Worm (Caenorhabditis elegans) whole organism, L1 larva: ENCODE data around the gene Y49F6B.19.

Experiments used
- C04F5.9 ChIP-seq: sonication (generic microtip); optimal IDR thresholded peaks from 2 replicates; lab custom pipeline; 2016; ENCODE audit warnings: missing genetic modification characterization, missing compliant biosample characterization
- C16A3.4 ChIP-seq: fragments of 150-350 bp; optimal IDR thresholded peaks from 2 replicates; lab custom pipeline; 2014; ENCODE audit warnings: missing biosample characterization, missing genetic modification characterization
- C34B4.2 ChIP-seq: sonication (generic microtip); optimal IDR thresholded peaks from 2 replicates; lab custom pipeline; 2017; ENCODE audit warnings: mild to moderate bottlenecking, missing genetic modification characterization, missing compliant biosample characterization
- Y116A8C.19 ChIP-seq: sonication (generic microtip); optimal IDR thresholded peaks from 2 replicates; lab custom pipeline; 2016; ENCODE audit warnings: missing compliant biosample characterization, missing genetic modification characterization, borderline replicate concordance
- aha-1 ChIP-seq: fragments of 150-350 bp; optimal IDR thresholded peaks from 2 replicates; lab custom pipeline; 2014; ENCODE audit warnings: missing biosample characterization, missing genetic modification characterization
- alr-1 ChIP-seq: fragments of 200-800 bp; sonication (Bioruptor generic); optimal IDR thresholded peaks from 2 replicates; lab custom pipeline; 2018; ENCODE audit warnings: borderline replicate concordance, mild to moderate bottlenecking, missing genetic modification characterization, missing compliant biosample characterization
- ama-1 ChIP-seq: fragments of 150-350 bp; optimal IDR thresholded peaks from 2 replicates; lab custom pipeline; 2014
- blmp-1 ChIP-seq: fragments of 150-350 bp; optimal IDR thresholded peaks from 2 replicates; lab custom pipeline; 2014; ENCODE audit warnings: missing biosample characterization, missing genetic modification characterization
- ceh-63 ChIP-seq: fragments of 200-800 bp; sonication (Bioruptor generic); optimal IDR thresholded peaks from 2 replicates; lab custom pipeline; 2018; ENCODE audit warnings: mild to moderate bottlenecking, missing genetic modification characterization, missing compliant biosample characterization
- ceh-8 ChIP-seq: fragments of 200-800 bp; sonication (Bioruptor generic); optimal IDR thresholded peaks from 2 replicates; lab custom pipeline; 2018; ENCODE audit warnings: mild to moderate bottlenecking, missing genetic modification characterization, moderate library complexity, missing compliant biosample characterization
- ceh-82 ChIP-seq, 3 experiments: fragments of 150-350 bp in 1 of 3; sonication (generic microtip) in 2 of 3; optimal IDR thresholded peaks; 2 replicates each; lab custom pipeline; 2014 to 2017; ENCODE audit warnings: missing biosample characterization in 3 of 3, missing genetic modification characterization in 3 of 3
- ceh-88 ChIP-seq: fragments of 200-800 bp; sonication (Bioruptor generic); IDR thresholded peaks from 2 replicates; pipeline ENCODE4 v1.3.6; 2022; ENCODE audit warnings: missing genetic modification characterization, missing compliant biosample characterization
- ces-1 ChIP-seq: fragments of 150-350 bp; optimal IDR thresholded peaks from 2 replicates; lab custom pipeline; 2014; ENCODE audit warnings: missing biosample characterization, missing genetic modification reagents, missing genetic modification characterization
- dpl-1 ChIP-seq, 3 experiments: fragments of 150-350 bp in 2 of 3; sonication (generic microtip) in 1 of 3; optimal IDR thresholded peaks; 2 replicates each; lab custom pipeline; 2014 to 2017; ENCODE audit warnings: missing biosample characterization in 3 of 3, missing genetic modification characterization in 3 of 3, missing genetic modification reagents in 3 of 3
- dsc-1 ChIP-seq: sonication (generic microtip); optimal IDR thresholded peaks from 2 replicates; lab custom pipeline; 2016; ENCODE audit warnings: mild to moderate bottlenecking, missing genetic modification characterization, missing compliant biosample characterization
- efl-3 ChIP-seq: fragments of 200-800 bp; sonication (Bioruptor generic); optimal IDR thresholded peaks from 2 replicates; lab custom pipeline; 2018; ENCODE audit warnings: mild to moderate bottlenecking, missing genetic modification characterization, missing compliant biosample characterization
- egl-13 ChIP-seq: sonication (generic microtip); optimal IDR thresholded peaks from 2 replicates; lab custom pipeline; 2016; ENCODE audit warnings: missing genotype, missing genetic modification reagents, missing genetic modification characterization, missing compliant biosample characterization
- elt-3 ChIP-seq, 6 experiments: fragments of 150-350 bp in 1 of 6; sonication (generic microtip); optimal IDR thresholded peaks; 2 replicates each; lab custom pipeline; 2017 to 2018; ENCODE audit warnings: missing biosample characterization in 6 of 6, missing genetic modification characterization in 6 of 6, inconsistent platforms in 1 of 6
- ets-5 ChIP-seq: fragments of 200-800 bp; sonication (Bioruptor generic); IDR thresholded peaks from 2 replicates; pipeline ENCODE4 v1.3.6; 2022; ENCODE audit warnings: missing genetic modification characterization, missing compliant biosample characterization
- fkh-10 ChIP-seq: sonication (generic microtip); optimal IDR thresholded peaks from 2 replicates; lab custom pipeline; 2017; ENCODE audit warnings: missing biosample characterization, missing genetic modification reagents, missing genetic modification characterization
- fkh-4 ChIP-seq: sonication (generic microtip); optimal IDR thresholded peaks from 2 replicates; lab custom pipeline; 2016; ENCODE audit warnings: missing compliant biosample characterization, missing genetic modification characterization, borderline replicate concordance
- hpl-2 ChIP-seq: fragments of 150-350 bp; optimal IDR thresholded peaks from 2 replicates; lab custom pipeline; 2014; ENCODE audit warnings: missing biosample characterization, missing genetic modification reagents, missing genetic modification characterization
- irx-1 ChIP-seq: sonication (generic microtip); optimal IDR thresholded peaks from 2 replicates; lab custom pipeline; 2016; ENCODE audit warnings: missing genetic modification characterization, missing compliant biosample characterization
- isw-1 ChIP-seq: fragments of 200-800 bp; sonication (Bioruptor generic); IDR thresholded peaks from 2 replicates; pipeline ENCODE4 v1.3.6; 2022; ENCODE audit warnings: missing genetic modification characterization, missing compliant biosample characterization
- lin-13 ChIP-seq: fragments of 150-350 bp; optimal IDR thresholded peaks from 2 replicates; lab custom pipeline; 2014; ENCODE audit warnings: missing biosample characterization, missing genetic modification reagents, missing genetic modification characterization
- lin-15B ChIP-seq: fragments of 150-350 bp; sonication (generic microtip); optimal IDR thresholded peaks from 3 replicates; lab custom pipeline; 2014; ENCODE audit warnings: missing biosample characterization, missing genetic modification characterization
- lin-35 ChIP-seq, 2 experiments: fragments of 150-350 bp; optimal IDR thresholded peaks; 2 replicates each; lab custom pipeline; 2014; ENCODE audit warnings: missing biosample characterization in 2 of 2, missing genetic modification characterization in 2 of 2, missing genetic modification reagents in 2 of 2
- lir-3 ChIP-seq: sonication (generic microtip); optimal IDR thresholded peaks from 2 replicates; lab custom pipeline; 2016; ENCODE audit warnings: mild to moderate bottlenecking, missing genetic modification characterization, moderate library complexity, missing compliant biosample characterization; ENCODE audit not compliant: poor library complexity
- lsy-2 ChIP-seq, 2 experiments: fragments of 150-350 bp; optimal IDR thresholded peaks; 2 replicates each; lab custom pipeline; 2014; ENCODE audit warnings: missing biosample characterization in 2 of 2, missing genetic modification characterization in 2 of 2
- mab-9 ChIP-seq: fragments of 200-800 bp; sonication (Bioruptor generic); IDR thresholded peaks from 2 replicates; pipeline ENCODE4 v1.3.6; 2022; ENCODE audit warnings: missing genetic modification reagents, missing genetic modification characterization, missing compliant biosample characterization
- mep-1 ChIP-seq: fragments of 150-350 bp; optimal IDR thresholded peaks from 2 replicates; lab custom pipeline; 2014; ENCODE audit warnings: missing biosample characterization, missing genetic modification characterization
- nhr-19 ChIP-seq: fragments of 200-800 bp; sonication (Bioruptor generic); conservative IDR thresholded peaks from 2 replicates; pipeline ENCODE4 v1.3.6; 2022; ENCODE audit warnings: missing genetic modification characterization, missing compliant biosample characterization
- nhr-20 ChIP-seq: sonication (generic microtip); optimal IDR thresholded peaks from 2 replicates; lab custom pipeline; 2016; ENCODE audit warnings: mild to moderate bottlenecking, missing genetic modification characterization, missing compliant biosample characterization
- nhr-28 ChIP-seq: fragments of 150-350 bp; optimal IDR thresholded peaks from 2 replicates; lab custom pipeline; 2014; ENCODE audit warnings: missing biosample characterization, missing genetic modification characterization
- nhr-47 ChIP-seq: sonication (generic microtip); optimal IDR thresholded peaks from 2 replicates; lab custom pipeline; 2016; ENCODE audit warnings: mild to moderate bottlenecking, missing genetic modification characterization, moderate library complexity, missing compliant biosample characterization
- nhr-76 ChIP-seq: sonication (generic microtip); optimal IDR thresholded peaks from 2 replicates; lab custom pipeline; 2017; ENCODE audit warnings: missing biosample characterization, missing genetic modification characterization
- nhr-77 ChIP-seq: fragments of 150-350 bp; optimal IDR thresholded peaks from 2 replicates; lab custom pipeline; 2014; ENCODE audit warnings: missing biosample characterization, missing genetic modification characterization
- nhr-85 ChIP-seq: sonication (generic microtip); peaks from one replicate; lab custom pipeline; 2016; ENCODE audit warnings: missing genetic modification characterization, inconsistent platforms, missing compliant biosample characterization
- nhr-90 ChIP-seq: sonication (generic microtip); optimal IDR thresholded peaks from 2 replicates; lab custom pipeline; 2016; ENCODE audit warnings: mild to moderate bottlenecking, missing genetic modification characterization, missing compliant biosample characterization; ENCODE audit not compliant: poor library complexity
- pag-3 ChIP-seq: sonication (generic microtip); optimal IDR thresholded peaks from 2 replicates; lab custom pipeline; 2017; ENCODE audit warnings: missing genetic modification characterization, mild to moderate bottlenecking, missing compliant biosample characterization, antibody characterized with exemption, borderline replicate concordance; ENCODE audit not compliant: insufficient read depth
- pax-3 ChIP-seq: fragments of 200-800 bp; sonication (Bioruptor generic); optimal IDR thresholded peaks from 2 replicates; lab custom pipeline; 2018; ENCODE audit warnings: mild to moderate bottlenecking, missing genetic modification characterization, moderate library complexity, missing compliant biosample characterization
- snpc-4 ChIP-seq: fragments of 150-350 bp; optimal IDR thresholded peaks from 2 replicates; lab custom pipeline; 2014; ENCODE audit warnings: missing biosample characterization, missing genetic modification characterization
- snu-23 ChIP-seq: sonication (generic microtip); optimal IDR thresholded peaks from 2 replicates; lab custom pipeline; 2016; ENCODE audit warnings: missing genetic modification characterization, missing compliant biosample characterization
- sup-37 ChIP-seq: fragments of 200-800 bp; sonication (Bioruptor generic); optimal IDR thresholded peaks from 2 replicates; lab custom pipeline; 2018; ENCODE audit warnings: mild to moderate bottlenecking, missing genetic modification characterization, missing compliant biosample characterization
- swsn-7 ChIP-seq: sonication (generic microtip); optimal IDR thresholded peaks from 2 replicates; lab custom pipeline; 2016; ENCODE audit warnings: missing genetic modification characterization, missing compliant biosample characterization
- tlp-1 ChIP-seq: fragments of 150-350 bp; optimal IDR thresholded peaks from 2 replicates; lab custom pipeline; 2014; ENCODE audit warnings: missing biosample characterization, missing genetic modification characterization
- unc-30 ChIP-seq: sonication (generic microtip); optimal IDR thresholded peaks from 2 replicates; lab custom pipeline; 2017; ENCODE audit warnings: missing biosample characterization, missing genetic modification characterization
- unc-86 ChIP-seq: sonication (generic microtip); optimal IDR thresholded peaks from 2 replicates; lab custom pipeline; 2016; ENCODE audit warnings: missing genetic modification characterization, missing compliant biosample characterization
- xbp-1 ChIP-seq: sonication (generic microtip); optimal IDR thresholded peaks from 2 replicates; lab custom pipeline; 2016; ENCODE audit warnings: missing genetic modification characterization, missing compliant biosample characterization
- zip-4 ChIP-seq: fragments of 200-800 bp; sonication (Bioruptor generic); optimal IDR thresholded peaks from 2 replicates; lab custom pipeline; 2018; ENCODE audit warnings: mild to moderate bottlenecking, missing genetic modification characterization, moderate library complexity, missing compliant biosample characterization
- ztf-11 ChIP-seq, 2 experiments: sonication (generic microtip); optimal IDR thresholded peaks; 2 replicates each; lab custom pipeline; 2016 to 2017; ENCODE audit warnings: missing genetic modification characterization in 2 of 2, missing biosample characterization in 1 of 2, missing compliant biosample characterization in 1 of 2

The Y49F6B.19 gene

ce11 chrII:3518961-3519544 lies 6.9 kb upstream of the Y49F6B.19 start, which contains the start of gene clec-126 (continued):
- no peak for TF ChIP-seq ces-1 (GFP tag; lab: Kevin White, UChicago)
- TF ChIP-seq ceh-8 (GFP tag; lab: Kevin White, UChicago): peak; percentile 4
- TF ChIP-seq ceh-82 (tag; optimal IDR thresholded peaks at IDR 0.05; lab: Kevin White, UChicago): peak in 2 of 3 experiments; percentile 13 to 37
- peak; percentile 79 for TF ChIP-seq lin-13 (GFP tag; lab: Kevin White, UChicago)
- peak; percentile 69 for TF ChIP-seq nhr-77 (tag; lab: Kevin White, UChicago)
- peak; percentile 68 to 81 for TF ChIP-seq lsy-2 (tag; optimal IDR thresholded peaks at IDR 0.05; lab: Kevin White, UChicago)
- TF ChIP-seq isw-1 (GFP tag; lab: Robert Waterston, UW): no peak
- peak; percentile 90 for TF ChIP-seq nhr-90
- peak; percentile 82 for TF ChIP-seq nhr-85 (tag; lab: Kevin White, UChicago)
- no peak for TF ChIP-seq pax-3 (tag; lab: Kevin White, UChicago)
- peak; percentile 30 to 76 for TF ChIP-seq lin-35 (GFP tag; optimal IDR thresholded peaks at IDR 0.05; lab: Kevin White, UChicago)
- TF ChIP-seq Y116A8C.19 (tag; lab: Kevin White, UChicago): no peak
- TF ChIP-seq alr-1: no peak
- TF ChIP-seq irx-1: peak; percentile 43
- TF ChIP-seq swsn-7 (tag; lab: Kevin White, UChicago): peak; percentile 65
- TF ChIP-seq efl-3 (GFP tag; lab: Kevin White, UChicago): no peak
- 0 out of 2 replicates have a peak, but pooled peaks have one; percentile 33 for TF ChIP-seq ceh-88 (GFP tag; lab: Robert Waterston, UW)
- TF ChIP-seq nhr-20 (tag; lab: Kevin White, UChicago): peak; percentile 75
- no peak for TF ChIP-seq nhr-76 (tag; lab: Kevin White, UChicago)
- peak; percentile 62 for TF ChIP-seq dsc-1
- TF ChIP-seq elt-3 (tag; optimal IDR thresholded peaks at IDR 0.05; lab: Kevin White, UChicago): peak in 2 of 6 experiments; percentile 2 to 40
- TF ChIP-seq fkh-4 (tag; lab: Kevin White, UChicago): no peak
- no peak for TF ChIP-seq unc-30 (tag; lab: Kevin White, UChicago)
- peak; percentile 45 for TF ChIP-seq egl-13 (tag; lab: Kevin White, UChicago)
- peak in 1 of 2 experiments; percentile 52 for TF ChIP-seq ztf-11 (tag; optimal IDR thresholded peaks at IDR 0.05; lab: Kevin White, UChicago)
- peak; percentile 39 for TF ChIP-seq lir-3 (tag; lab: Kevin White, UChicago)
- no peak for TF ChIP-seq hpl-2 (GFP tag; lab: Kevin White, UChicago)
- TF ChIP-seq mab-9 (GFP tag; lab: Robert Waterston, UW): no peak
- TF ChIP-seq blmp-1 (tag; lab: Kevin White, UChicago): peak; percentile 40
- TF ChIP-seq tlp-1 (tag; lab: Kevin White, UChicago): no peak
- peak; percentile 83 for TF ChIP-seq nhr-47
- TF ChIP-seq C16A3.4: peak; percentile 57
- TF ChIP-seq ets-5 (GFP tag; lab: Robert Waterston, UW): no peak
- TF ChIP-seq snpc-4: no peak
- TF ChIP-seq snu-23 (GFP tag; lab: Kevin White, UChicago): peak; percentile 87
- no peak for TF ChIP-seq ama-1
- peak; percentile 10 for TF ChIP-seq fkh-10 (GFP tag; lab: Kevin White, UChicago)
- no peak for TF ChIP-seq zip-4
- peak; percentile 29 for TF ChIP-seq C04F5.9 (tag; lab: Kevin White, UChicago)
- TF ChIP-seq pag-3: no peak
- peak; percentile 48 for TF ChIP-seq unc-86 (tag; lab: Kevin White, UChicago)
- TF ChIP-seq C34B4.2 (tag; lab: Kevin White, UChicago): no peak
- peak; percentile 71 for TF ChIP-seq mep-1 (tag; lab: Kevin White, UChicago)
- no peak for TF ChIP-seq nhr-28
- TF ChIP-seq xbp-1 (tag; lab: Kevin White, UChicago): peak; percentile 74
- TF ChIP-seq aha-1 (tag; lab: Kevin White, UChicago): no peak
- TF ChIP-seq ceh-63: no peak
- TF ChIP-seq sup-37 (GFP tag; lab: Kevin White, UChicago): no peak
- TF ChIP-seq nhr-19: peak; percentile 65
- peak; percentile 24 for TF ChIP-seq lin-15B (tag; lab: Kevin White, UChicago)
- peak in 2 of 3 experiments; percentile 46 to 49 for TF ChIP-seq dpl-1 (GFP tag; optimal IDR thresholded peaks at IDR 0.05; lab: Kevin White, UChicago)
